Fruit fly (Drosophila melanogaster) ovary, adult (tissue): Measurements from ENCODE around the gene CG5895.

Experiments
- CG17801 ChIP-seq: fragments of 200-800 bp; optimal IDR thresholded peaks from 2 replicates; lab custom pipeline; 2019; ENCODE audit warnings: missing biosample characterization, mild to moderate bottlenecking, missing genetic modification characterization, moderate library complexity; ENCODE audit not compliant: partially characterized antibody

Gene CG5895

dm6 chr3L:16013198-16013982, 21.9 kb upstream of the CG5895 start:
- no peak for TF ChIP-seq CG17801

- no peak for TF ChIP-seq CG17801
Measured at dm6 chr3L:16014515-16014914, 20.8 kb upstream of the CG5895 start.

- no peak for TF ChIP-seq CG17801
Measured at dm6 chr3L:16015765-16016760, 19.2 kb upstream of the CG5895 start.

- no peak for TF ChIP-seq CG17801
Measured at dm6 chr3L:16016911-16017310, 18.4 kb upstream of the CG5895 start.

- no peak for TF ChIP-seq CG17801
Measured at dm6 chr3L:16017528-16018250, 17.6 kb upstream of the CG5895 start.

- no peak for TF ChIP-seq CG17801
Measured at dm6 chr3L:16018251-16018583, 17.1 kb upstream of the CG5895 start.

- no peak for TF ChIP-seq CG17801
Measured at dm6 chr3L:16018721-16019120, 16.6 kb upstream of the CG5895 start.

dm6 chr3L:16019144-16020006, 15.9 kb upstream of the CG5895 start:
- TF ChIP-seq CG17801 = no peak

dm6 chr3L:16021064-16021683, 14.1 kb upstream of the CG5895 start:
- TF ChIP-seq CG17801 = no peak

dm6 chr3L:16023020-16023648, 12.2 kb upstream of the CG5895 start, which contains the start of gene Notum:
TSS of gene Notum (plus strand) at chr3L:16023480.
- TF ChIP-seq CG17801 = no peak

dm6 chr3L:16024276-16025019, 10.8 kb upstream of the CG5895 start:
- TF ChIP-seq CG17801 = no peak

dm6 chr3L:16025020-16025680, 10.1 kb upstream of the CG5895 start:
- TF ChIP-seq CG17801 = no peak

- TF ChIP-seq CG17801 = no peak
Measured at dm6 chr3L:16026065-16026789, 9.1 kb upstream of the CG5895 start.
